Fruit fly (Drosophila melanogaster): ENCODE measurements around the gene Sdr.

Sdr gene

DNA sequence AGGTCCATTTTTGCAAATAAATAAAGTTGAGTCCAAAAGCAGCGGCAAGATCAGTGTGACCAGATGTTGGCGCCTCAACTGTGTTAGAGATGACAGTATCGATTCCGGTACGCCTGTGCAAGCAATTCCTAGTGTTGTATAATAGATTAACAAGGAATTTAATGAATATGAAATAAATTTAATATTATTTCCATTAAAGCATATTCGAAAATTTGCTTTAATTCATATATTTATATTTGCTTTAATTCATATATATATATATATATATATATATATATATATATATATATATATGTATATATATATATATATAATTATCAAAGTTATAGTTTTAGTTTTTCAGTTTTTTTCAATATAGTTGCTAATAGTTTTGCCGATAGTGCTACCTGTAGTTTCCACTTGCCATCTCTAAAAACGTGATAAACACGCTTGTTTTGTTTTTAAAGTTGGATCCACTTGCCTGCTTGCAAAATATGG, 20.1 kb upstream of the Sdr start, which contains the start of the genes Nup93-2 and CG3817 (continued):
- TF ChIP-seq tap (tag; optimal IDR thresholded peaks at IDR 0.05) (no peak), Dip2 (GFP tag; IDR thresholded peaks at IDR 0.05) (no peak), B-H1 (GFP tag; IDR thresholded peaks at IDR 0.05) (no peak; the same call in 1 of the 3 replicates), Hr51 (GFP tag; optimal IDR thresholded peaks at IDR 0.05) (peak in 1 of 2 experiments; percentile 8), ERR (GFP tag; optimal IDR thresholded peaks at IDR 0.05) (no peak), dmrt11E (tag; optimal IDR thresholded peaks at IDR 0.05) (peak; percentile 43), CG8290 (GFP tag; optimal IDR thresholded peaks at IDR 0.05) (peak; percentile 88), CG8290 (tag; optimal IDR thresholded peaks at IDR 0.05) (peak in 1 of 2 experiments; percentile 49), slbo (GFP tag; IDR thresholded peaks at IDR 0.05) (peak; percentile 83), chif (GFP tag; optimal IDR thresholded peaks at IDR 0.05) (peak in 1 of 2 experiments; percentile 18), al (GFP tag; IDR thresholded peaks at IDR 0.05) (peak; percentile 78), nmo (GFP tag; optimal IDR thresholded peaks at IDR 0.05) (peak; percentile 95), Poxn (GFP tag; IDR thresholded peaks at IDR 0.05) (no peak), CG2889 (GFP tag; IDR thresholded peaks at IDR 0.05) (0 out of 3 replicates have a peak, but pooled peaks have one; percentile 18), disco-r (GFP tag; optimal IDR thresholded peaks at IDR 0.05) (no peak), Optix (GFP tag; IDR thresholded peaks at IDR 0.05) (no peak), CG18011 (GFP tag; optimal IDR thresholded peaks at IDR 0.05) (no peak), repo (GFP tag; optimal IDR thresholded peaks at IDR 0.05) (no peak), usp (GFP tag; optimal IDR thresholded peaks at IDR 0.05) (no peak), Ptx1 (GFP tag; IDR thresholded peaks at IDR 0.05) (peak; percentile 67), crp (GFP tag; optimal IDR thresholded peaks at IDR 0.05) (no peak), gfzf (GFP tag; optimal IDR thresholded peaks at IDR 0.05) (peak; percentile 46), mirr (GFP tag; optimal IDR thresholded peaks at IDR 0.05) (no peak), fu2 (GFP tag; optimal IDR thresholded peaks at IDR 0.05) (no peak), CG4854 (GFP tag; optimal IDR thresholded peaks at IDR 0.05) (no peak), cato (GFP tag; optimal IDR thresholded peaks at IDR 0.05; ENCODE audit: borderline replicate concordance) (no peak), CG13624 (GFP tag; optimal IDR thresholded peaks at IDR 0.05) (peak; percentile 50), CG2678 (tag; optimal IDR thresholded peaks at IDR 0.05) (peak; percentile 82), CG10565 (GFP tag; optimal IDR thresholded peaks at IDR 0.05) (no peak), CG16863 (GFP tag; optimal IDR thresholded peaks at IDR 0.05) (no peak), HLH3B (GFP tag; IDR thresholded peaks at IDR 0.05) (no peak), bowl (GFP tag; IDR thresholded peaks at IDR 0.05) (no peak), Doc2 (GFP tag; IDR thresholded peaks at IDR 0.05) (no peak), CG3847 (GFP tag; IDR thresholded peaks at IDR 0.05) (peak; percentile 70), sens (GFP tag) (peak; percentile 89), inv (GFP tag; IDR thresholded peaks at IDR 0.05; ENCODE audit: partially characterized antibody) (peak; percentile 62), Hr78 (GFP tag; optimal IDR thresholded peaks at IDR 0.05) (no peak), CG4282 (GFP tag; optimal IDR thresholded peaks at IDR 0.05) (no peak), wdn (GFP tag; IDR thresholded peaks at IDR 0.05) (0 out of 2 replicates have a peak, but pooled peaks have one; percentile 23), ap (GFP tag; IDR thresholded peaks at IDR 0.05) (no peak), h (optimal IDR thresholded peaks at IDR 0.05) (no peak), Sox102F (GFP tag; optimal IDR thresholded peaks at IDR 0.05) (peak; percentile 1), CG17568 (GFP tag; optimal IDR thresholded peaks at IDR 0.05) (no peak), CG30020 (tag; optimal IDR thresholded peaks at IDR 0.05) (peak; percentile 74), Taf1 (GFP tag; IDR thresholded peaks at IDR 0.05) (peak; percentile 52; the same call in 1 of the 2 replicates), CG12219 (GFP tag; optimal IDR thresholded peaks at IDR 0.05) (no peak), lilli (GFP tag; optimal IDR thresholded peaks at IDR 0.05) (peak; percentile 40), Jarid2 (GFP tag; optimal IDR thresholded peaks at IDR 0.05) (no peak), yki (optimal IDR thresholded peaks at IDR 0.05) (no peak), tgo (GFP tag; IDR thresholded peaks at IDR 0.05) (no peak), CG14441 (GFP tag; IDR thresholded peaks at IDR 0.05) (peak; percentile 52; the same call in 1 of the 2 replicates), H2.0 (GFP tag; IDR thresholded peaks at IDR 0.05) (peak; percentile 36; the same call in 1 of the 2 replicates)

Data from whole organism, embryonic.